Worm (Caenorhabditis elegans) whole organism, young adult: ENCODE measurements around the gene cest-9.1.

ENCODE experiments used
- Y79H2A.3 ChIP-seq: fragments of 200-800 bp; sonication (Bioruptor generic); conservative IDR thresholded peaks from 2 replicates; pipeline ENCODE4 v1.3.6; 2022; ENCODE audit warnings: missing genetic modification reagents, missing genetic modification characterization, missing compliant biosample characterization
- attf-5 ChIP-seq: fragments of 200-800 bp; sonication (Bioruptor generic); optimal IDR thresholded peaks from 2 replicates; lab custom pipeline; 2018; ENCODE audit warnings: mild to moderate bottlenecking, missing genetic modification characterization, missing compliant biosample characterization
- cebp-2 ChIP-seq: fragments of 200-800 bp; sonication (Bioruptor generic); IDR thresholded peaks from 2 replicates; pipeline ENCODE4 v1.3.6; 2022; ENCODE audit warnings: missing genetic modification characterization, missing compliant biosample characterization
- chd-7 ChIP-seq: sonication (generic microtip); optimal IDR thresholded peaks from 2 replicates; lab custom pipeline; 2016; ENCODE audit warnings: mild to moderate bottlenecking, missing genetic modification characterization, moderate library complexity, missing compliant biosample characterization
- dpl-1 ChIP-seq: fragments of 150-350 bp; optimal IDR thresholded peaks from 2 replicates; lab custom pipeline; 2014; ENCODE audit warnings: missing biosample characterization, missing genetic modification reagents, missing genetic modification characterization
- pha-4 ChIP-seq: fragments of 150-350 bp; sonication (generic microtip); optimal IDR thresholded peaks from 2 replicates; lab custom pipeline; 2014; ENCODE audit warnings: missing biosample characterization, missing genetic modification reagents, missing genetic modification characterization
- sdz-38 ChIP-seq: sonication (generic microtip); optimal IDR thresholded peaks from 2 replicates; lab custom pipeline; 2016; ENCODE audit warnings: missing genotype, missing genetic modification characterization, missing compliant biosample characterization
- tbp1 ChIP-seq: fragments of 200-800 bp; sonication (Bioruptor generic); optimal IDR thresholded peaks from 2 replicates; lab custom pipeline; 2018; ENCODE audit warnings: mild to moderate bottlenecking, missing genetic modification characterization, missing compliant biosample characterization
- unc-130 ChIP-seq: sonication (generic microtip); optimal IDR thresholded peaks from 2 replicates; lab custom pipeline; 2016; ENCODE audit warnings: missing genetic modification reagents, missing genetic modification characterization, missing compliant biosample characterization
- unc-62 ChIP-seq: fragments of 150-350 bp; optimal IDR thresholded peaks from 2 replicates; lab custom pipeline; 2014; ENCODE audit warnings: missing biosample characterization, missing genetic modification reagents, missing genetic modification characterization
- xnd-1 ChIP-seq: sonication (generic microtip); optimal IDR thresholded peaks from 2 replicates; lab custom pipeline; 2016; ENCODE audit warnings: missing genotype, missing genetic modification reagents, missing genetic modification characterization, missing compliant biosample characterization

ce11 chrX:12216943-12217342 lies 9.0 kb upstream of the cest-9.1 start, which contains the start of gene C23H4.8:
- TF ChIP-seq sdz-38 (tag; lab: Kevin White, UChicago) (no peak), chd-7 (tag; lab: Kevin White, UChicago) (no peak), attf-5 (GFP tag; lab: Kevin White, UChicago) (no peak), tbp1 (GFP tag; lab: Kevin White, UChicago) (no peak), xnd-1 (tag; lab: Kevin White, UChicago) (no peak), dpl-1 (GFP tag; lab: Kevin White, UChicago) (no peak), Y79H2A.3 (GFP tag; lab: Robert Waterston, UW) (no peak), cebp-2 (GFP tag; lab: Robert Waterston, UW) (no peak), pha-4 (no peak), unc-62 (no peak), unc-130 (GFP tag; lab: Kevin White, UChicago) (no peak)
